Fruit fly (Drosophila melanogaster): Measurements from ENCODE around the gene Naam.

DNA sequence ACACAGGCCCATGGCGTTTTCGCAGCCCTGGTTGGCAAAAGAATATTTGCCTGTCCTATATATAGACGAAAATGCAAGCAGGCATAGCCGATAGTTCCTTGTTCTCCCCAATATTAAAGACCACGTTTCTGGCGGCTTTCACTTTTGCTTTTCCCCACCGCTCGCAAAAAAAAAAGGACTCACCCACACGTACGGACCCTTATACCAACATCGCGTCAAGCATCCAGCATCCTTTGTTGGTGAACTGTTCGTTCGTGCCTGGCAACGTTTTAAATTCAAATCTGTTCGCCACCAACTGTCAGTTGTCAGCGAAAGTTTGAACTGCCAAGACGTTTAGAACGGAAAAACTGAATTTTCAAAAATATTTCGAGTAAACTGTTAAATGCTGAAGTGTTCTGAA, 11.8 kb upstream of the Naam start, which contains the start of gene ort:
- TF ChIP-seq EcR (GFP tag; optimal IDR thresholded peaks at IDR 0.05) (no peak), usp (GFP tag; optimal IDR thresholded peaks at IDR 0.05) (no peak)

Measured in whole organism.